Fruit fly (Drosophila melanogaster) whole organism, embryonic: ENCODE data around the gene mRpL19.

Experiments used
- CG10431 ChIP-seq: fragments of 200-800 bp; sonication (Bioruptor generic); optimal IDR thresholded peaks from 3 replicates; lab custom pipeline; 2018; ENCODE audit warnings: missing biosample characterization, mild to moderate bottlenecking, missing genetic modification characterization
- CG10543 ChIP-seq: fragments of 200-800 bp; sonication (Bioruptor generic); optimal IDR thresholded peaks from 3 replicates; lab custom pipeline; 2017; ENCODE audit warnings: missing biosample characterization, mild to moderate bottlenecking, missing genetic modification characterization, moderate library complexity
- CG13894 ChIP-seq: fragments of 200-800 bp; sonication (Bioruptor generic); optimal IDR thresholded peaks from 3 replicates; lab custom pipeline; 2018; ENCODE audit warnings: missing biosample characterization, mild to moderate bottlenecking, missing genetic modification characterization, moderate library complexity
- CG14710 ChIP-seq: fragments of 200-800 bp; sonication (Bioruptor generic); optimal IDR thresholded peaks from 3 replicates; lab custom pipeline; 2019; ENCODE audit warnings: missing biosample characterization, mild to moderate bottlenecking, missing genetic modification characterization, moderate library complexity
- CG15514 ChIP-seq: fragments of 200-800 bp; sonication (Bioruptor generic); optimal IDR thresholded peaks from 3 replicates; lab custom pipeline; 2017; ENCODE audit warnings: missing biosample characterization, missing genetic modification characterization, mild to moderate bottlenecking, moderate library complexity, missing genetic modification reagents
- CG1603 ChIP-seq: fragments of 200-800 bp; sonication (Bioruptor generic); optimal IDR thresholded peaks from 2 replicates; lab custom pipeline; 2019; ENCODE audit warnings: missing biosample characterization, mild to moderate bottlenecking, missing genetic modification characterization, moderate library complexity
- CG17186 ChIP-seq: fragments of 200-800 bp; sonication (Bioruptor generic); optimal IDR thresholded peaks from 3 replicates; lab custom pipeline; 2017; ENCODE audit warnings: missing biosample characterization, missing genetic modification reagents, missing genetic modification characterization
- CG17829 ChIP-seq: fragments of 200-800 bp; optimal IDR thresholded peaks from 2 replicates; lab custom pipeline; 2019; ENCODE audit warnings: missing biosample characterization, mild to moderate bottlenecking, missing genetic modification characterization, moderate library complexity
- CG3281 ChIP-seq: fragments of 200-800 bp; sonication (Bioruptor generic); optimal IDR thresholded peaks from 3 replicates; lab custom pipeline; 2017; ENCODE audit warnings: missing biosample characterization, mild to moderate bottlenecking, missing genetic modification characterization
- CG33213 ChIP-seq: fragments of 200-800 bp; sonication (Bioruptor generic); optimal IDR thresholded peaks from 3 replicates; lab custom pipeline; 2016; ENCODE audit warnings: missing biosample characterization, missing genetic modification characterization
- CG3995 ChIP-seq: fragments of 200-800 bp; sonication (Bioruptor generic); optimal IDR thresholded peaks from 3 replicates; lab custom pipeline; 2016; ENCODE audit warnings: missing biosample characterization, missing genetic modification characterization
- CG4360 ChIP-seq: fragments of 200-800 bp; sonication (Bioruptor generic); IDR thresholded peaks from 2 replicates; pipeline ENCODE4 v1.3.6; 2022; ENCODE audit warnings: missing biosample characterization, missing genetic modification characterization
- CG4617 ChIP-seq: fragments of 200-800 bp; sonication (Bioruptor generic); optimal IDR thresholded peaks from 3 replicates; lab custom pipeline; 2016; ENCODE audit warnings: missing biosample characterization, missing genetic modification characterization, borderline replicate concordance
- CG7987 ChIP-seq: fragments of 200-800 bp; sonication (Bioruptor generic); optimal IDR thresholded peaks from 2 replicates; lab custom pipeline; 2018; ENCODE audit warnings: missing biosample characterization, mild to moderate bottlenecking, missing genetic modification characterization, moderate library complexity
- E2f2 ChIP-seq: fragments of 200-800 bp; sonication (Bioruptor generic); IDR thresholded peaks from 2 replicates; pipeline ENCODE4 v1.3.6; 2022; ENCODE audit warnings: missing biosample characterization, missing genetic modification characterization
- HLH4C ChIP-seq: fragments of 200-800 bp; sonication (Bioruptor generic); IDR thresholded peaks from 3 replicates; pipeline ENCODE4 v1.3.6; 2022; ENCODE audit warnings: missing biosample characterization, missing genetic modification characterization; ENCODE audit not compliant: partially characterized antibody
- HmgZ ChIP-seq: fragments of 200-800 bp; sonication (Bioruptor generic); optimal IDR thresholded peaks from 2 replicates; lab custom pipeline; 2018; ENCODE audit warnings: missing biosample characterization, mild to moderate bottlenecking, missing genetic modification characterization
- Hr3 ChIP-seq: fragments of 200-800 bp; sonication (Bioruptor generic); optimal IDR thresholded peaks from 3 replicates; lab custom pipeline; 2016; ENCODE audit warnings: missing biosample characterization, missing genetic modification characterization
- MESR4 ChIP-seq: fragments of 200-800 bp; sonication (Bioruptor generic); optimal IDR thresholded peaks from 2 replicates; lab custom pipeline; 2018; ENCODE audit warnings: missing biosample characterization, mild to moderate bottlenecking, missing genetic modification characterization, moderate library complexity
- Mad ChIP-seq: fragments of 200-800 bp; sonication (Bioruptor generic); optimal IDR thresholded peaks from 2 replicates; lab custom pipeline; 2016; ENCODE audit warnings: missing biosample characterization, missing genetic modification characterization
- Med ChIP-seq: fragments of 200-800 bp; sonication (Bioruptor generic); peaks from one replicate; lab custom pipeline; 2016; ENCODE audit warnings: missing biosample characterization, missing genetic modification characterization, mild to moderate bottlenecking, inconsistent platforms, moderate library complexity
- Mes4 ChIP-seq: fragments of 200-800 bp; sonication (Bioruptor generic); optimal IDR thresholded peaks from 2 replicates; lab custom pipeline; 2016; ENCODE audit warnings: missing biosample characterization, missing genetic modification characterization
- Myb ChIP-seq: fragments of 200-800 bp; sonication (Bioruptor generic); optimal IDR thresholded peaks from 2 replicates; lab custom pipeline; 2016; ENCODE audit warnings: missing biosample characterization, missing genetic modification characterization
- NC2β ChIP-seq: fragments of 200-800 bp; sonication (Bioruptor generic); optimal IDR thresholded peaks from 2 replicates; lab custom pipeline; 2016; ENCODE audit warnings: missing biosample characterization, missing genetic modification characterization
- Neu2 ChIP-seq: fragments of 200-800 bp; sonication (Bioruptor generic); optimal IDR thresholded peaks from 3 replicates; lab custom pipeline; 2016; ENCODE audit warnings: missing biosample characterization, missing genetic modification characterization, borderline replicate concordance
- Sry-δ ChIP-seq: fragments of 200-800 bp; sonication (Bioruptor generic); optimal IDR thresholded peaks from 2 replicates; lab custom pipeline; 2016; ENCODE audit warnings: missing biosample characterization, missing genetic modification characterization
- Stat92E ChIP-seq, 3 experiments: fragments of >200 bp in 2 of 3; fragments of 200-800 bp in 1 of 3; sonication (Bioruptor generic) in 1 of 3; optimal IDR thresholded peaks; 2 replicates each; lab custom pipeline; 2017 to 2019; ENCODE audit warnings: missing biosample characterization in 3 of 3, missing genetic modification characterization in 3 of 3, mild to moderate bottlenecking in 1 of 3, moderate library complexity in 1 of 3
- Vsx1 ChIP-seq: fragments of 200-800 bp; sonication (Bioruptor generic); optimal IDR thresholded peaks from 2 replicates; lab custom pipeline; 2017; ENCODE audit warnings: missing biosample characterization, mild to moderate bottlenecking, missing genetic modification characterization, missing genetic modification reagents
- ato ChIP-seq: fragments of 200-800 bp; sonication (Bioruptor generic); IDR thresholded peaks from 2 replicates; pipeline ENCODE4 v1.3.6; 2022; ENCODE audit warnings: missing biosample characterization, missing genetic modification characterization; ENCODE audit not compliant: partially characterized antibody
- bbx ChIP-seq: fragments of 200-800 bp; sonication (Bioruptor generic); IDR thresholded peaks from 2 replicates; pipeline ENCODE4 v1.3.6; 2022; ENCODE audit warnings: missing biosample characterization, missing genetic modification characterization; ENCODE audit not compliant: partially characterized antibody
- bigmax ChIP-seq: fragments of 200-800 bp; sonication (Bioruptor generic); optimal IDR thresholded peaks from 2 replicates; lab custom pipeline; 2018; ENCODE audit warnings: missing biosample characterization, mild to moderate bottlenecking, missing genetic modification characterization
- bsh ChIP-seq, 2 experiments: fragments of 200-800 bp; sonication (Bioruptor generic); optimal IDR thresholded peaks; 2 replicates each; lab custom pipeline; 2017 to 2018; ENCODE audit warnings: mild to moderate bottlenecking in 2 of 2, missing biosample characterization in 2 of 2, missing genetic modification characterization in 2 of 2, moderate library complexity in 1 of 2
- chm ChIP-seq: fragments of 200-800 bp; sonication (Bioruptor generic); IDR thresholded peaks from 2 replicates; pipeline ENCODE4 v1.3.6; 2022; ENCODE audit warnings: missing biosample characterization, missing genetic modification characterization
- ci ChIP-seq: fragments of 200-800 bp; sonication (Bioruptor generic); IDR thresholded peaks from 3 replicates; pipeline ENCODE4 v1.3.6; 2022; ENCODE audit warnings: missing biosample characterization, missing genetic modification characterization
- crp ChIP-seq, 2 experiments: fragments of 200-800 bp; sonication (Bioruptor generic); optimal IDR thresholded peaks; 2 replicates in 1 of 2; 3 replicates in 1 of 2; lab custom pipeline; 2017; ENCODE audit warnings: missing biosample characterization in 2 of 2, missing genetic modification characterization in 2 of 2, mild to moderate bottlenecking in 1 of 2, moderate library complexity in 1 of 2
- dm ChIP-seq: fragments of 200-800 bp; sonication (Bioruptor generic); optimal IDR thresholded peaks from 3 replicates; lab custom pipeline; 2016; ENCODE audit warnings: missing biosample characterization, missing genetic modification characterization
- gfzf ChIP-seq: fragments of 200-800 bp; sonication (Bioruptor generic); optimal IDR thresholded peaks from 2 replicates; lab custom pipeline; 2016; ENCODE audit warnings: missing biosample characterization, mild to moderate bottlenecking, missing genetic modification characterization, moderate library complexity
- gro ChIP-seq: fragments of 200-800 bp; sonication (Bioruptor generic); optimal IDR thresholded peaks from 2 replicates; lab custom pipeline; 2016; ENCODE audit warnings: missing biosample characterization, missing genetic modification characterization
- lbe ChIP-seq: fragments of 200-800 bp; sonication (Bioruptor generic); optimal IDR thresholded peaks from 2 replicates; lab custom pipeline; 2016; ENCODE audit warnings: missing biosample characterization, mild to moderate bottlenecking, missing genetic modification characterization
- maf-S ChIP-seq: fragments of 200-800 bp; sonication (Bioruptor generic); optimal IDR thresholded peaks from 2 replicates; lab custom pipeline; 2016; ENCODE audit warnings: missing biosample characterization, missing genetic modification characterization
- mld ChIP-seq: fragments of 200-800 bp; sonication (Bioruptor generic); IDR thresholded peaks from 3 replicates; pipeline ENCODE4 v1.3.6; 2022; ENCODE audit warnings: missing biosample characterization, missing genetic modification characterization; ENCODE audit not compliant: partially characterized antibody
- org-1 ChIP-seq: fragments of 200-800 bp; sonication (Bioruptor generic); optimal IDR thresholded peaks from 2 replicates; lab custom pipeline; 2017; ENCODE audit warnings: missing biosample characterization, missing genetic modification characterization
- pfk ChIP-seq: fragments of 200-800 bp; sonication (Bioruptor generic); optimal IDR thresholded peaks from 2 replicates; lab custom pipeline; 2018; ENCODE audit warnings: missing biosample characterization, mild to moderate bottlenecking, missing genetic modification characterization, moderate library complexity
- pzg ChIP-seq: fragments of 200-800 bp; sonication (Bioruptor generic); optimal IDR thresholded peaks from 3 replicates; lab custom pipeline; 2018; ENCODE audit warnings: missing biosample characterization, mild to moderate bottlenecking, missing genetic modification characterization, moderate library complexity
- sug ChIP-seq: fragments of 200-800 bp; optimal IDR thresholded peaks from 2 replicates; lab custom pipeline; 2019; ENCODE audit warnings: missing biosample characterization, mild to moderate bottlenecking, missing genetic modification characterization, moderate library complexity
- trem ChIP-seq: fragments of 200-800 bp; optimal IDR thresholded peaks from 3 replicates; lab custom pipeline; 2019; ENCODE audit warnings: missing biosample characterization, mild to moderate bottlenecking, missing genetic modification characterization, moderate library complexity
- vvl ChIP-seq: fragments of 200-800 bp; sonication (Bioruptor generic); IDR thresholded peaks from 2 replicates; pipeline ENCODE4 v1.3.6; 2022; ENCODE audit warnings: missing biosample characterization, missing genetic modification characterization

Gene mRpL19

DNA sequence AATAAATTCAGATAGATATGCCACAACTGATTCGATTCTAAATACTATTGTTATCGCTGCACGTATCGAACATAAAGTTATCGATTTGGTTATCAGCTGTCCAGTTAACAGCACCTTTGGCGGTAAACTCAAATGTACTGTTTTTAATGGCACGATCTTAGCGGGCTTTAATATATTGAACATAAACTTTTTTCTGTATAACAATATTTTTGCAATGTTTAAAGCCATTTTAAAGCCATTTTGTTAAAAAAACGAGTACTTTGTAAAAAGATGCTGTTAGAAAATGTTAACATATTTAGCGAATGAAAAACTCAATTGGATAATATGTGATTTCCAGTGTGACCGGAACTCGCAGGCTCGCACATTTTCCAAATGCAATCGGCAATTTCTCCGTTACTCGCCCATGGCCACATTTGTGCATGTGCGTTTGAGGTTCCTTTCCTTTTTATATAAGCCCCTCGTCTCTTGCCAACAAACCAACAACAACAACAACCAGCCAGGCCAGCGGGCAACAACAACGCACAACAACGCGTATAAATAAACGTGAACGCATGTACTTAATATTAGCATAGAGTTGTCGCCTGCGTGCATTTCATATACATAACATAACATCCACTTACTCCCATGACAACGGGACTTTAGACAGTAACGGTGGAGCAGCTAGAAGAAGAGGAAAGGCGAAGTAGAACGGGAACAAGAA is 42.1 kb downstream of the mRpL19 start, which contains the start of gene TMEM216 (continued):
- TF ChIP-seq NC2β (GFP tag; lab: Kevin White, UChicago): peak; percentile 8
- TF ChIP-seq Neu2: no peak
- peak; percentile 60 for TF ChIP-seq CG14710 (tag; lab: Kevin White, UChicago)
- peak; percentile 91 for TF ChIP-seq E2f2 (GFP tag; lab: Robert Waterston, UW)
- TF ChIP-seq CG10543 (GFP tag; lab: Kevin White, UChicago): peak; percentile 36
- TF ChIP-seq maf-S (GFP tag; lab: Kevin White, UChicago): no peak
- TF ChIP-seq chm (GFP tag; lab: Robert Waterston, UW): no peak
- TF ChIP-seq CG10431 (GFP tag; lab: Kevin White, UChicago): peak; percentile 20
- peak in 1 of 3 experiments; percentile 33 for TF ChIP-seq Stat92E (GFP tag; optimal IDR thresholded peaks at IDR 0.05; lab: Kevin White, UChicago)
- peak; percentile 61 for TF ChIP-seq Sry-δ (GFP tag; lab: Kevin White, UChicago)
- peak; percentile 94 for TF ChIP-seq gfzf (GFP tag; lab: Kevin White, UChicago)
- TF ChIP-seq Myb: peak; percentile 56
- TF ChIP-seq bsh (GFP tag; optimal IDR thresholded peaks at IDR 0.05; lab: Kevin White, UChicago): peak in 1 of 2 experiments; percentile 15
- no peak for TF ChIP-seq CG3281 (GFP tag; lab: Kevin White, UChicago)
- peak; percentile 7 to 82 for TF ChIP-seq crp (GFP tag; optimal IDR thresholded peaks at IDR 0.05; lab: Kevin White, UChicago)
- TF ChIP-seq ci: peak; percentile 44; the same call in 2 of the 3 replicates
- peak; percentile 42 for TF ChIP-seq CG33213 (GFP tag; lab: Kevin White, UChicago)
- no peak for TF ChIP-seq Vsx1
- TF ChIP-seq HLH4C (GFP tag; lab: Robert Waterston, UW): peak; percentile 71
- peak; percentile 46 for TF ChIP-seq CG4617 (GFP tag; lab: Kevin White, UChicago)
- peak; percentile 25 for TF ChIP-seq Mad (GFP tag; lab: Kevin White, UChicago)
- peak; percentile 18; the same call in 1 of the 2 replicates for TF ChIP-seq ato (GFP tag; lab: Robert Waterston, UW)
- TF ChIP-seq gro (GFP tag; lab: Kevin White, UChicago): peak; percentile 24
- TF ChIP-seq lbe: peak; percentile 11
- no peak for TF ChIP-seq CG13894
- peak; percentile 48 for TF ChIP-seq HmgZ
- peak; percentile 16 for TF ChIP-seq CG7987 (GFP tag; lab: Kevin White, UChicago)
- peak; percentile 82 for TF ChIP-seq pzg (GFP tag; lab: Kevin White, UChicago)
- no peak for TF ChIP-seq org-1 (GFP tag; lab: Kevin White, UChicago)
- peak; percentile 65 for TF ChIP-seq trem
- TF ChIP-seq mld: no peak
- peak; percentile 66 for TF ChIP-seq bbx
- no peak for TF ChIP-seq pfk (GFP tag; lab: Kevin White, UChicago)
- peak; percentile 82 for TF ChIP-seq CG3995 (GFP tag; lab: Kevin White, UChicago)
- TF ChIP-seq dm (GFP tag; lab: Kevin White, UChicago): peak; percentile 76
- peak; percentile 76 for TF ChIP-seq Med
- peak; percentile 29 for TF ChIP-seq CG17186 (GFP tag; lab: Kevin White, UChicago)
- peak; percentile 51 for TF ChIP-seq CG1603 (tag; lab: Kevin White, UChicago)
- TF ChIP-seq bigmax: peak; percentile 13
- TF ChIP-seq vvl: peak; percentile 64; the same call in 1 of the 2 replicates
- TF ChIP-seq MESR4 (GFP tag; lab: Kevin White, UChicago): peak; percentile 99
- peak; percentile 24 for TF ChIP-seq CG17829 (tag; lab: Kevin White, UChicago)
- TF ChIP-seq CG15514 (GFP tag; lab: Kevin White, UChicago): peak; percentile 88
- TF ChIP-seq Mes4 (GFP tag; lab: Kevin White, UChicago): peak; percentile 2
- TF ChIP-seq sug (tag; lab: Kevin White, UChicago): peak; percentile 29
- TF ChIP-seq CG4360 (GFP tag; lab: Robert Waterston, UW): peak; percentile 97
- TF ChIP-seq Hr3 (GFP tag; lab: Kevin White, UChicago): peak; percentile 21
